Worm (Caenorhabditis elegans) whole organism, young adult: ENCODE data around the gene srx-17.

Experiments
- B0035.1 ChIP-seq: sonication (generic microtip); optimal IDR thresholded peaks from 2 replicates; lab custom pipeline; 2016; ENCODE audit warnings: missing genetic modification characterization, mild to moderate bottlenecking, missing compliant biosample characterization, missing genotype, missing genetic modification reagents
- F10E7.11 ChIP-seq: sonication (generic microtip); optimal IDR thresholded peaks from 2 replicates; lab custom pipeline; 2017; ENCODE audit warnings: mild to moderate bottlenecking, missing genetic modification characterization, moderate library complexity, missing compliant biosample characterization
- F39B2.1 ChIP-seq: fragments of 200-800 bp; sonication (Bioruptor generic); IDR thresholded peaks from 2 replicates; pipeline ENCODE4 v1.3.6; 2022; ENCODE audit warnings: missing genetic modification reagents, missing genetic modification characterization, missing compliant biosample characterization
- F55B11.4 ChIP-seq: sonication (generic microtip); optimal IDR thresholded peaks from 2 replicates; lab custom pipeline; 2016; ENCODE audit warnings: missing compliant biosample characterization, missing genetic modification characterization, borderline replicate concordance; ENCODE audit not compliant: insufficient read depth
- F57C9.4 ChIP-seq: sonication (generic microtip); optimal IDR thresholded peaks from 2 replicates; lab custom pipeline; 2017; ENCODE audit warnings: mild to moderate bottlenecking, missing genetic modification characterization, missing compliant biosample characterization
- T07F8.4 ChIP-seq: sonication (generic microtip); optimal IDR thresholded peaks from 2 replicates; lab custom pipeline; 2016; ENCODE audit warnings: mild to moderate bottlenecking, missing genetic modification characterization, moderate library complexity, missing compliant biosample characterization
- Y53F4B.3 ChIP-seq: fragments of 200-800 bp; sonication (Bioruptor generic); IDR thresholded peaks from 2 replicates; pipeline ENCODE4 v1.3.6; 2022; ENCODE audit warnings: missing genetic modification reagents, missing genetic modification characterization, missing compliant biosample characterization
- Y67H2A.10 ChIP-seq: fragments of 200-800 bp; sonication (Bioruptor generic); conservative IDR thresholded peaks from 2 replicates; pipeline ENCODE4 v1.3.6; 2022; ENCODE audit warnings: missing genetic modification reagents, missing genetic modification characterization, missing compliant biosample characterization
- Y79H2A.3 ChIP-seq: fragments of 200-800 bp; sonication (Bioruptor generic); conservative IDR thresholded peaks from 2 replicates; pipeline ENCODE4 v1.3.6; 2022; ENCODE audit warnings: missing genetic modification reagents, missing genetic modification characterization, missing compliant biosample characterization
- ama-1 ChIP-seq, 3 experiments: fragments of 150-350 bp in 1 of 3; sonication (generic microtip) in 2 of 3; optimal IDR thresholded peaks; 2 replicates each; lab custom pipeline; 2014 to 2018; ENCODE audit warnings: missing biosample characterization in 2 of 3, missing genetic modification characterization in 2 of 3, missing genetic modification reagents in 2 of 3
- aptf-2 ChIP-seq: fragments of 200-800 bp; sonication (Bioruptor generic); conservative IDR thresholded peaks from 2 replicates; pipeline ENCODE4 v1.3.6; 2022; ENCODE audit warnings: missing genetic modification reagents, missing genetic modification characterization, missing compliant biosample characterization
- aptf-3 ChIP-seq: fragments of 200-800 bp; sonication (Bioruptor generic); IDR thresholded peaks from 2 replicates; pipeline ENCODE4 v1.3.6; 2022; ENCODE audit warnings: missing genetic modification characterization, missing compliant biosample characterization
- atf-7 ChIP-seq: sonication (generic microtip); optimal IDR thresholded peaks from 2 replicates; lab custom pipeline; 2017; ENCODE audit warnings: mild to moderate bottlenecking, missing genetic modification characterization, missing compliant biosample characterization
- attf-3 ChIP-seq: fragments of 200-800 bp; sonication (Bioruptor generic); conservative IDR thresholded peaks from 2 replicates; pipeline ENCODE4 v1.3.6; 2022; ENCODE audit warnings: missing genetic modification reagents, missing genetic modification characterization, missing compliant biosample characterization
- attf-5 ChIP-seq: fragments of 200-800 bp; sonication (Bioruptor generic); optimal IDR thresholded peaks from 2 replicates; lab custom pipeline; 2018; ENCODE audit warnings: mild to moderate bottlenecking, missing genetic modification characterization, missing compliant biosample characterization
- efl-1 ChIP-seq: fragments of 150-350 bp; optimal IDR thresholded peaks from 2 replicates; lab custom pipeline; 2014; ENCODE audit warnings: missing biosample characterization, missing genetic modification reagents, missing genetic modification characterization
- egl-18 ChIP-seq: fragments of 200-800 bp; sonication (Bioruptor generic); IDR thresholded peaks from 2 replicates; pipeline ENCODE4 v1.3.6; 2022; ENCODE audit warnings: missing genetic modification reagents, missing genetic modification characterization, missing compliant biosample characterization
- fkh-3 ChIP-seq: sonication (generic microtip); optimal IDR thresholded peaks from 2 replicates; lab custom pipeline; 2016; ENCODE audit warnings: mild to moderate bottlenecking, missing genetic modification characterization, missing compliant biosample characterization
- gei-17 ChIP-seq: fragments of 200-800 bp; sonication (Bioruptor generic); optimal IDR thresholded peaks from 2 replicates; lab custom pipeline; 2018; ENCODE audit warnings: mild to moderate bottlenecking, missing genetic modification characterization, missing compliant biosample characterization
- hmg-20 ChIP-seq: fragments of 200-800 bp; sonication (Bioruptor generic); IDR thresholded peaks from 2 replicates; pipeline ENCODE4 v1.3.6; 2022; ENCODE audit warnings: missing genetic modification reagents, missing genetic modification characterization, missing compliant biosample characterization
- lag-1 ChIP-seq: fragments of 200-800 bp; sonication (Bioruptor generic); IDR thresholded peaks from 2 replicates; pipeline ENCODE4 v1.3.6; 2022; ENCODE audit warnings: missing genetic modification reagents, missing genetic modification characterization, missing compliant biosample characterization
- let-526 ChIP-seq: fragments of 200-800 bp; sonication (Bioruptor generic); IDR thresholded peaks from 2 replicates; pipeline ENCODE4 v1.3.6; 2022; ENCODE audit warnings: missing genetic modification reagents, missing genetic modification characterization, missing compliant biosample characterization
- let-607 ChIP-seq, 2 experiments: fragments of 200-800 bp in 1 of 2; sonication (Bioruptor generic) in 1 of 2; sonication (generic microtip) in 1 of 2; optimal IDR thresholded peaks; 2 replicates each; lab custom pipeline; 2016 to 2018; ENCODE audit warnings: mild to moderate bottlenecking in 2 of 2, missing compliant biosample characterization in 2 of 2, missing genetic modification characterization in 2 of 2, moderate library complexity in 2 of 2, missing genotype in 1 of 2
- lir-1 ChIP-seq: fragments of 200-800 bp; sonication (Bioruptor generic); conservative IDR thresholded peaks from 2 replicates; pipeline ENCODE4 v1.3.6; 2022; ENCODE audit warnings: missing genetic modification reagents, missing genetic modification characterization, missing compliant biosample characterization
- madf-8 ChIP-seq: fragments of 200-800 bp; sonication (Bioruptor generic); conservative IDR thresholded peaks from 2 replicates; pipeline ENCODE4 v1.3.6; 2022; ENCODE audit warnings: missing genetic modification reagents, missing genetic modification characterization, missing compliant biosample characterization
- nfya-1 ChIP-seq: sonication (generic microtip); optimal IDR thresholded peaks from 2 replicates; lab custom pipeline; 2017; ENCODE audit warnings: antibody characterized with exemption, missing compliant biosample characterization, missing genetic modification characterization, borderline replicate concordance; ENCODE audit not compliant: insufficient read depth
- nfyb-1 ChIP-seq: fragments of 200-800 bp; sonication (Bioruptor generic); IDR thresholded peaks from 2 replicates; pipeline ENCODE4 v1.3.6; 2022; ENCODE audit warnings: missing genetic modification reagents, missing genetic modification characterization, missing compliant biosample characterization
- pha-4 ChIP-seq: fragments of 150-350 bp; sonication (generic microtip); optimal IDR thresholded peaks from 2 replicates; lab custom pipeline; 2014; ENCODE audit warnings: missing biosample characterization, missing genetic modification reagents, missing genetic modification characterization
- rcor-1 ChIP-seq: fragments of 200-800 bp; sonication (Bioruptor generic); IDR thresholded peaks from 2 replicates; pipeline ENCODE4 v1.3.6; 2022; ENCODE audit warnings: missing genetic modification reagents, missing genetic modification characterization, missing compliant biosample characterization
- rpc-1 ChIP-seq, 2 experiments: fragments of 150-350 bp in 1 of 2; sonication (generic microtip) in 1 of 2; optimal IDR thresholded peaks; 2 replicates each; lab custom pipeline; 2014 to 2018; ENCODE audit warnings: missing biosample characterization in 1 of 2, missing genetic modification characterization in 1 of 2, missing genetic modification reagents in 1 of 2, missing genotype in 1 of 2
- sea-2 ChIP-seq: fragments of 200-800 bp; sonication (Bioruptor generic); IDR thresholded peaks from 2 replicates; pipeline ENCODE4 v1.3.6; 2022; ENCODE audit warnings: missing genetic modification characterization, missing compliant biosample characterization
- snpc-3.4 ChIP-seq: sonication (generic microtip); optimal IDR thresholded peaks from 2 replicates; lab custom pipeline; 2017; ENCODE audit warnings: missing genetic modification characterization, mild to moderate bottlenecking, missing compliant biosample characterization, antibody characterized with exemption, moderate library complexity, missing genotype, missing genetic modification reagents
- snpc-4 ChIP-seq, 5 experiments: fragments of 150-350 bp in 1 of 5; sonication (generic microtip) in 4 of 5; optimal IDR thresholded peaks; 2 replicates each; lab custom pipeline; 2014 to 2018; ENCODE audit warnings: missing genetic modification characterization in 5 of 5, missing biosample characterization in 3 of 5, antibody characterized with exemption in 2 of 5, mild to moderate bottlenecking in 2 of 5, missing compliant biosample characterization in 2 of 5, missing genotype in 2 of 5, moderate library complexity in 2 of 5, missing genetic modification reagents in 1 of 5
- ztf-6 ChIP-seq: fragments of 200-800 bp; sonication (Bioruptor generic); IDR thresholded peaks from 2 replicates; pipeline ENCODE4 v1.3.6; 2022; ENCODE audit warnings: missing genetic modification reagents, missing genetic modification characterization, missing compliant biosample characterization

The srx-17 gene

DNA sequence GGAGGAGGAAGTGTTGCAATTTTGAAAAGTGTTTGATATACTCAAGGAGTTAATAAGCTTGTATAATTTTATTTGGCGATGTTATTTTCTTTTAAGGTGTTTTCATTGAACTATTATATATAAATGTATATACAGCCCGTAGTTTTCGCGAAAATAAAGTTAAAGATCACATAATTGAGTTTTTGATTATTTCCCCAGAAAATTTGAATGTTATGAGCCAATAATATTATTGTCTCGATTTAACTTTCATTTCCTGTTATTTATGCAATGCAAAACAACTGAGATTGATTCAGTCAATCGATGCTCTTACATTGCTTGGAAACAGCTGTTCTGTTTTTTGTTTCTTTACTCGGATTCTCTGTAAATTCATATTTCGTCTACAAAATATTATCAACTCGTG is 7.4 kb downstream of the srx-17 start, which contains the start of gene srx-133:
srx-133 (plus strand) TSS at position 301 of the 400 bp plus-strand sequence.
- TF ChIP-seq T07F8.4 (no peak), attf-3 (GFP tag; lab: Robert Waterston, UW) (no peak), sea-2 (GFP tag; lab: Robert Waterston, UW) (no peak), Y67H2A.10 (no peak), atf-7 (no peak), lag-1 (GFP tag; lab: Robert Waterston, UW) (no peak), efl-1 (GFP tag; lab: Kevin White, UChicago) (no peak), gei-17 (no peak), snpc-4 (GFP tag; optimal IDR thresholded peaks at IDR 0.05; lab: Kevin White, UChicago) (no peak), snpc-4 (tag; optimal IDR thresholded peaks at IDR 0.05; lab: Kevin White, UChicago) (no peak), F39B2.1 (no peak), F57C9.4 (tag; lab: Kevin White, UChicago) (no peak), Y79H2A.3 (no peak), nfyb-1 (GFP tag; lab: Robert Waterston, UW) (no peak), pha-4 (no peak), aptf-2 (GFP tag; lab: Robert Waterston, UW) (no peak), F10E7.11 (tag; lab: Kevin White, UChicago) (no peak), hmg-20 (GFP tag; lab: Robert Waterston, UW) (no peak), egl-18 (GFP tag; lab: Robert Waterston, UW) (no peak), fkh-3 (tag; lab: Kevin White, UChicago) (no peak), snpc-3.4 (tag; lab: Kevin White, UChicago) (no peak)

- TF ChIP-seq nfya-1 (tag; lab: Kevin White, UChicago): no peak
- TF ChIP-seq rpc-1 (optimal IDR thresholded peaks at IDR 0.05; lab: Kevin White, UChicago): no peak
- TF ChIP-seq rpc-1 (tag; optimal IDR thresholded peaks at IDR 0.05; lab: Kevin White, UChicago): no peak
- TF ChIP-seq lag-1 (GFP tag; lab: Robert Waterston, UW): no peak
- no peak for TF ChIP-seq hmg-20 (GFP tag; lab: Robert Waterston, UW)
- no peak for TF ChIP-seq egl-18 (GFP tag; lab: Robert Waterston, UW)
- TF ChIP-seq F55B11.4 (tag; lab: Kevin White, UChicago): no peak
- TF ChIP-seq, all 124 proteins: peak for 0
Observed at ce11 chrV:13850170-13850569, 9.2 kb downstream of the srx-17 start, which contains the start of gene hpx-2. TSS of gene hpx-2 (plus strand) at chrV:13850470.

DNA sequence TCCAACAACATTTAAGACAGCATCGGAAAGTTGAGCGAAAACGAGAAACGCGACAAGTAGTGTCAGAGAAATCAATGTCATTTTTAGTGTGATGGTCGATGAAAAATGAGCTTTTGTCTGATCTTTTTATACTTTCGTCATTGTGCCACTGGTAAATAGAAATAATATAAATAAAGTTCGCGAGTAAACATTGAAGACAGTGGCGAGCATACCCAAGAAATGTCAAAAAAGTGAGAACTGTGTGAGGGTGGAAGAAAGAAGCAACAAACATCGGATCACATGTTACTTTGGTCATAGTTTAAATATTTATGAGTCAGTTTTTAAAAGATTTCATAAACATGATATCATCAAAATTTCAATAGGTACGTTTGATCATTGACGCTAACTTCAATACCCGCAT is 13.3 kb downstream of the srx-17 start, which contains the start of gene ttr-21:
ttr-21 (minus strand) TSS at position 100 of the 400 bp plus-strand sequence.
- TF ChIP-seq F10E7.11 (tag; lab: Kevin White, UChicago) (no peak), aptf-2 (GFP tag; lab: Robert Waterston, UW) (no peak), rcor-1 (GFP tag; lab: Robert Waterston, UW) (no peak), B0035.1 (tag; lab: Kevin White, UChicago) (no peak), ztf-6 (no peak), Y53F4B.3 (GFP tag; lab: Robert Waterston, UW) (no peak), let-526 (no peak), efl-1 (GFP tag; lab: Kevin White, UChicago) (no peak), madf-8 (GFP tag; lab: Robert Waterston, UW) (no peak), attf-5 (GFP tag; lab: Kevin White, UChicago) (no peak), lir-1 (GFP tag; lab: Robert Waterston, UW) (no peak), ama-1 (optimal IDR thresholded peaks at IDR 0.05; lab: Kevin White, UChicago) (no peak), ama-1 (GFP tag; optimal IDR thresholded peaks at IDR 0.05; lab: Kevin White, UChicago) (no peak), aptf-3 (GFP tag; lab: Robert Waterston, UW) (no peak), let-607 (tag; optimal IDR thresholded peaks at IDR 0.05; lab: Kevin White, UChicago) (no peak)
- TF ChIP-seq, all 124 proteins: peak for 0
